Fruit fly (Drosophila melanogaster) whole organism, embryonic: ENCODE measurements around the gene Obp28a.

ENCODE experiments used
- Ada2b ChIP-seq: fragments of 200-800 bp; sonication (Bioruptor generic); IDR thresholded peaks from 2 replicates; pipeline ENCODE4 v1.3.6; 2022; ENCODE audit warnings: missing biosample characterization, missing genetic modification characterization
- Asciz ChIP-seq: fragments of 200-800 bp; sonication (Bioruptor generic); optimal IDR thresholded peaks from 2 replicates; lab custom pipeline; 2017; ENCODE audit warnings: missing biosample characterization, mild to moderate bottlenecking, missing genetic modification characterization, missing genetic modification reagents
- Atf-2 ChIP-seq: fragments of 200-800 bp; sonication (Bioruptor generic); optimal IDR thresholded peaks from 2 replicates; lab custom pipeline; 2016; ENCODE audit warnings: missing biosample characterization, missing genetic modification characterization
- Awh ChIP-seq: fragments of 200-800 bp; sonication (Bioruptor generic); IDR thresholded peaks from 2 replicates; pipeline ENCODE4, ENCODE4 v1.3.6; 2022; ENCODE audit warnings: missing biosample characterization, missing genetic modification characterization
- C15 ChIP-seq: fragments of 200-800 bp; sonication (Bioruptor generic); IDR thresholded peaks from 3 replicates; pipeline ENCODE4 v1.3.6; 2022; ENCODE audit warnings: missing biosample characterization, missing genetic modification characterization
- CG10431 ChIP-seq: fragments of 200-800 bp; sonication (Bioruptor generic); optimal IDR thresholded peaks from 3 replicates; lab custom pipeline; 2018; ENCODE audit warnings: missing biosample characterization, mild to moderate bottlenecking, missing genetic modification characterization
- CG11696 ChIP-seq: fragments of 200-800 bp; sonication (Bioruptor generic); IDR thresholded peaks from 2 replicates; pipeline ENCODE4 v1.3.6; 2022; ENCODE audit warnings: missing biosample characterization, missing genetic modification characterization
- CG13894 ChIP-seq: fragments of 200-800 bp; sonication (Bioruptor generic); optimal IDR thresholded peaks from 3 replicates; lab custom pipeline; 2018; ENCODE audit warnings: missing biosample characterization, mild to moderate bottlenecking, missing genetic modification characterization, moderate library complexity
- CG15011 ChIP-seq: fragments of 200-800 bp; sonication (Bioruptor generic); optimal IDR thresholded peaks from 3 replicates; lab custom pipeline; 2018; ENCODE audit warnings: missing biosample characterization, mild to moderate bottlenecking, missing genetic modification characterization
- CG17359 ChIP-seq: fragments of 200-800 bp; sonication (Bioruptor generic); optimal IDR thresholded peaks from 3 replicates; lab custom pipeline; 2018; ENCODE audit warnings: missing biosample characterization, mild to moderate bottlenecking, missing genetic modification characterization, moderate library complexity
- CG17612 ChIP-seq: fragments of 200-800 bp; sonication (Bioruptor generic); IDR thresholded peaks from 2 replicates; pipeline ENCODE4 v1.3.6; 2022; ENCODE audit warnings: missing biosample characterization, missing genetic modification characterization
- CG17829 ChIP-seq: fragments of 200-800 bp; optimal IDR thresholded peaks from 2 replicates; lab custom pipeline; 2019; ENCODE audit warnings: missing biosample characterization, mild to moderate bottlenecking, missing genetic modification characterization, moderate library complexity
- CG18619 ChIP-seq: fragments of 200-800 bp; sonication (Bioruptor generic); optimal IDR thresholded peaks from 3 replicates; lab custom pipeline; 2017; ENCODE audit warnings: missing biosample characterization, mild to moderate bottlenecking, missing genetic modification characterization
- CG18764 ChIP-seq: fragments of 200-800 bp; sonication (Bioruptor generic); optimal IDR thresholded peaks from 3 replicates; lab custom pipeline; 2016; ENCODE audit warnings: missing biosample characterization, missing genetic modification characterization
- CG2202 ChIP-seq: fragments of 200-800 bp; sonication (Bioruptor generic); optimal IDR thresholded peaks from 2 replicates; lab custom pipeline; 2018; ENCODE audit warnings: missing biosample characterization, mild to moderate bottlenecking, missing genetic modification characterization
- CG2875 ChIP-seq: fragments of 200-800 bp; sonication (Bioruptor generic); optimal IDR thresholded peaks from 2 replicates; lab custom pipeline; 2017; ENCODE audit warnings: missing biosample characterization, mild to moderate bottlenecking, missing genetic modification characterization, missing genetic modification reagents
- CG5953 ChIP-seq: fragments of 200-800 bp; sonication (Bioruptor generic); IDR thresholded peaks from 2 replicates; pipeline ENCODE4 v1.3.6; 2022; ENCODE audit warnings: missing biosample characterization, missing genetic modification characterization
- CG7271 ChIP-seq: fragments of 200-800 bp; sonication (Bioruptor generic); optimal IDR thresholded peaks from 2 replicates; lab custom pipeline; 2018; ENCODE audit warnings: missing biosample characterization, mild to moderate bottlenecking, missing genetic modification characterization, moderate library complexity
- CG7987 ChIP-seq: fragments of 200-800 bp; sonication (Bioruptor generic); optimal IDR thresholded peaks from 2 replicates; lab custom pipeline; 2018; ENCODE audit warnings: missing biosample characterization, mild to moderate bottlenecking, missing genetic modification characterization, moderate library complexity
- CG9817 ChIP-seq: fragments of 200-800 bp; sonication (Bioruptor generic); optimal IDR thresholded peaks from 2 replicates; lab custom pipeline; 2018; ENCODE audit warnings: missing biosample characterization, mild to moderate bottlenecking, missing genetic modification characterization, moderate library complexity
- Dp ChIP-seq: fragments of 200-800 bp; sonication (Bioruptor generic); optimal IDR thresholded peaks from 2 replicates; lab custom pipeline; 2018; ENCODE audit warnings: missing biosample characterization, mild to moderate bottlenecking, missing genetic modification characterization, moderate library complexity
- HLH4C ChIP-seq: fragments of 200-800 bp; sonication (Bioruptor generic); IDR thresholded peaks from 3 replicates; pipeline ENCODE4 v1.3.6; 2022; ENCODE audit warnings: missing biosample characterization, missing genetic modification characterization; ENCODE audit not compliant: partially characterized antibody
- Mad ChIP-seq: fragments of 200-800 bp; sonication (Bioruptor generic); optimal IDR thresholded peaks from 2 replicates; lab custom pipeline; 2016; ENCODE audit warnings: missing biosample characterization, missing genetic modification characterization
- Nf-YB ChIP-seq: fragments of 200-800 bp; sonication (Bioruptor generic); optimal IDR thresholded peaks from 3 replicates; lab custom pipeline; 2019; ENCODE audit warnings: missing biosample characterization, mild to moderate bottlenecking, missing genetic modification characterization, moderate library complexity
- Nf-YC ChIP-seq: fragments of 200-800 bp; optimal IDR thresholded peaks from 3 replicates; lab custom pipeline; 2019; ENCODE audit warnings: missing biosample characterization, mild to moderate bottlenecking, missing genetic modification characterization, moderate library complexity
- Oaz ChIP-seq: fragments of 200-800 bp; sonication (Bioruptor generic); IDR thresholded peaks from 2 replicates; pipeline ENCODE4 v1.3.6; 2022; ENCODE audit warnings: missing biosample characterization, missing genetic modification characterization
- Opbp ChIP-seq: fragments of 200-800 bp; sonication (Bioruptor generic); IDR thresholded peaks from 3 replicates; pipeline ENCODE4 v1.3.6; 2022; ENCODE audit warnings: missing biosample characterization, missing genetic modification characterization; ENCODE audit not compliant: partially characterized antibody
- Six4 ChIP-seq: fragments of 200-800 bp; sonication (Bioruptor generic); optimal IDR thresholded peaks from 2 replicates; lab custom pipeline; 2016; ENCODE audit warnings: missing biosample characterization, missing genetic modification characterization
- Spps ChIP-seq: fragments of 200-800 bp; sonication (Bioruptor generic); optimal IDR thresholded peaks from 2 replicates; lab custom pipeline; 2018; ENCODE audit warnings: missing biosample characterization, mild to moderate bottlenecking, missing genetic modification characterization
- Stat92E ChIP-seq, 3 experiments: fragments of >200 bp in 2 of 3; fragments of 200-800 bp in 1 of 3; sonication (Bioruptor generic) in 1 of 3; optimal IDR thresholded peaks; 2 replicates each; lab custom pipeline; 2017 to 2019; ENCODE audit warnings: missing biosample characterization in 3 of 3, missing genetic modification characterization in 3 of 3, mild to moderate bottlenecking in 1 of 3, moderate library complexity in 1 of 3
- YL-1 ChIP-seq: fragments of 200-800 bp; sonication (Bioruptor generic); optimal IDR thresholded peaks from 3 replicates; lab custom pipeline; 2017; ENCODE audit warnings: missing biosample characterization, mild to moderate bottlenecking, missing genetic modification characterization
- al ChIP-seq: fragments of 200-800 bp; sonication (Bioruptor generic); IDR thresholded peaks from 2 replicates; pipeline ENCODE4 v1.3.6; 2022; ENCODE audit warnings: missing biosample characterization, missing genetic modification characterization
- bowl ChIP-seq: fragments of 200-800 bp; sonication (Bioruptor generic); IDR thresholded peaks from 2 replicates; pipeline ENCODE4 v1.3.6; 2022; ENCODE audit warnings: missing biosample characterization, missing genetic modification characterization
- cas ChIP-seq: fragments of 200-800 bp; sonication (Bioruptor generic); IDR thresholded peaks from 2 replicates; pipeline ENCODE4 v1.3.6; 2022; ENCODE audit warnings: missing biosample characterization, missing genetic modification characterization
- chinmo ChIP-seq: fragments of 200-800 bp; sonication (Bioruptor generic); IDR thresholded peaks from 4 replicates; pipeline ENCODE4 v1.3.6; 2022; ENCODE audit warnings: missing biosample characterization, missing genetic modification characterization; ENCODE audit not compliant: partially characterized antibody
- crc ChIP-seq: fragments of 200-800 bp; sonication (Bioruptor generic); optimal IDR thresholded peaks from 2 replicates; lab custom pipeline; 2016; ENCODE audit warnings: missing biosample characterization, missing genetic modification characterization
- da ChIP-seq: fragments of 200-800 bp; sonication (Bioruptor generic); optimal IDR thresholded peaks from 2 replicates; lab custom pipeline; 2016; ENCODE audit warnings: missing biosample characterization, missing genetic modification characterization
- dmrt99B ChIP-seq: fragments of 200-800 bp; sonication (Bioruptor generic); optimal IDR thresholded peaks from 2 replicates; lab custom pipeline; 2018; ENCODE audit warnings: missing biosample characterization, mild to moderate bottlenecking, missing genetic modification characterization, moderate library complexity
- esg ChIP-seq: fragments of 200-800 bp; sonication (Bioruptor generic); conservative IDR thresholded peaks from 2 replicates; pipeline ENCODE4 v1.3.6; 2022; ENCODE audit warnings: missing biosample characterization, missing genetic modification characterization
- hb ChIP-seq: fragments of 200-800 bp; sonication (Bioruptor generic); IDR thresholded peaks from 3 replicates; pipeline ENCODE4 v1.3.6; 2022; ENCODE audit warnings: missing biosample characterization, missing genetic modification characterization; ENCODE audit not compliant: partially characterized antibody
- hbn ChIP-seq: fragments of 200-800 bp; sonication (Bioruptor generic); IDR thresholded peaks from 2 replicates; pipeline ENCODE4 v1.3.6; 2022; ENCODE audit warnings: missing biosample characterization, missing genetic modification characterization; ENCODE audit not compliant: partially characterized antibody
- jumu ChIP-seq: fragments of 200-800 bp; sonication (Bioruptor generic); optimal IDR thresholded peaks from 3 replicates; lab custom pipeline; 2016; ENCODE audit warnings: missing biosample characterization, missing genetic modification characterization
- kah ChIP-seq: fragments of 200-800 bp; sonication (Bioruptor generic); optimal IDR thresholded peaks from 2 replicates; lab custom pipeline; 2018; ENCODE audit warnings: missing biosample characterization, mild to moderate bottlenecking, missing genetic modification characterization
- org-1 ChIP-seq: fragments of 200-800 bp; sonication (Bioruptor generic); optimal IDR thresholded peaks from 2 replicates; lab custom pipeline; 2017; ENCODE audit warnings: missing biosample characterization, missing genetic modification characterization
- p53 ChIP-seq: fragments of 200-800 bp; sonication (Bioruptor generic); optimal IDR thresholded peaks from 2 replicates; lab custom pipeline; 2016; ENCODE audit warnings: missing biosample characterization, missing genetic modification characterization
- sc ChIP-seq, 3 experiments: fragments of >200 bp in 2 of 3; fragments of 200-800 bp in 1 of 3; sonication (Bioruptor generic) in 1 of 3; optimal IDR thresholded peaks; 2 replicates in 2 of 3; 3 replicates in 1 of 3; lab custom pipeline; 2017; ENCODE audit warnings: mild to moderate bottlenecking in 1 of 3, missing biosample characterization in 1 of 3, missing genetic modification characterization in 1 of 3, missing genetic modification reagents in 1 of 3
- shn ChIP-seq: fragments of 200-800 bp; sonication (Bioruptor generic); optimal IDR thresholded peaks from 3 replicates; lab custom pipeline; 2016; ENCODE audit warnings: missing biosample characterization, missing genetic modification characterization
- slbo ChIP-seq: fragments of 200-800 bp; sonication (Bioruptor generic); IDR thresholded peaks from 2 replicates; pipeline ENCODE4 v1.3.6; 2022; ENCODE audit warnings: missing biosample characterization, missing genetic modification characterization
- tap ChIP-seq: fragments of 200-800 bp; optimal IDR thresholded peaks from 3 replicates; lab custom pipeline; 2019; ENCODE audit warnings: missing biosample characterization, mild to moderate bottlenecking, missing genetic modification characterization, moderate library complexity
- ttk ChIP-seq: fragments of 200-800 bp; sonication (Bioruptor generic); IDR thresholded peaks from 2 replicates; pipeline ENCODE4 v2.1.2; 2022; ENCODE audit warnings: missing biosample characterization, missing genetic modification characterization

The Obp28a gene

DNA sequence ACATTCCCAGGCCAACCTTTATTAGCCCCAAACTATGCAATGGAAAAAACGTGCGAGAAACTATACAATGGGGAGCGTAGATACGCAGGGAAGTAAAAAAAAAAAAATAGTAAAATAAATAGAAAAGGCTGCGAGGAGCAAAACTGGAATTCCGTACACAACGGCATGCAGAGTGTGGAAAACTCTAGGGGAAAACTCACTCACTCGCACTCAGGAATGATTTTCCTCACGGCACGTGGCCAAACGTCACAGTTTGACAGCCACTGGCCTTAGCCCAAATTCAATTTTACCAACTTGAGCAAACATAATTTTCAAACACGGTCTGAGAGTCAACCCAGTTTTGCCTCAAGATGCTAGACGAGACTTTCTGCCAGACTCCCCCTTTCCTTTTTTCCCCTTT lies 36.9 kb upstream of the Obp28a start (continued):
- TF ChIP-seq Mad (GFP tag; lab: Kevin White, UChicago) (no peak), CG17612 (no peak), chinmo (no peak), Asciz (GFP tag; lab: Kevin White, UChicago) (no peak), org-1 (GFP tag; lab: Kevin White, UChicago) (no peak), crc (GFP tag; lab: Kevin White, UChicago) (no peak), CG11696 (GFP tag; lab: Robert Waterston, UW) (no peak), esg (GFP tag; lab: Robert Waterston, UW) (no peak), CG10431 (GFP tag; lab: Kevin White, UChicago) (no peak), kah (no peak), Ada2b (GFP tag; lab: Robert Waterston, UW) (no peak), Spps (tag; lab: Kevin White, UChicago) (no peak), CG13894 (tag; lab: Kevin White, UChicago) (no peak), cas (GFP tag; lab: Robert Waterston, UW) (no peak), Stat92E (GFP tag; optimal IDR thresholded peaks at IDR 0.05; lab: Kevin White, UChicago) (no peak), Atf-2 (no peak), sc (optimal IDR thresholded peaks at IDR 0.05; lab: Kevin White, UChicago) (no peak), sc (GFP tag; optimal IDR thresholded peaks at IDR 0.05; lab: Kevin White, UChicago) (no peak), al (GFP tag; lab: Robert Waterston, UW) (no peak), CG7987 (GFP tag; lab: Kevin White, UChicago) (no peak), HLH4C (GFP tag; lab: Robert Waterston, UW) (0 out of 3 replicates have a peak, but pooled peaks have one; percentile 44), hb (no peak), bowl (no peak), CG17829 (no peak), C15 (GFP tag; lab: Robert Waterston, UW) (no peak), CG2875 (no peak), CG17359 (tag; lab: Kevin White, UChicago) (no peak), YL-1 (GFP tag; lab: Kevin White, UChicago) (no peak), Oaz (GFP tag; lab: Robert Waterston, UW) (no peak), hbn (GFP tag; lab: Robert Waterston, UW) (no peak), Nf-YC (no peak), ttk (GFP tag; lab: Robert Waterston, UW) (no peak), Nf-YB (GFP tag; lab: Kevin White, UChicago) (no peak), Awh (GFP tag; lab: Robert Waterston, UW) (no peak), CG2202 (no peak), dmrt99B (tag; lab: Kevin White, UChicago) (no peak), da (no peak), Opbp (GFP tag; lab: Robert Waterston, UW) (0 out of 3 replicates have a peak, but pooled peaks have one; percentile 46), Six4 (GFP tag; lab: Kevin White, UChicago) (no peak), Dp (GFP tag; lab: Kevin White, UChicago) (no peak), p53 (GFP tag; lab: Kevin White, UChicago) (no peak), tap (tag; lab: Kevin White, UChicago) (no peak), CG18619 (no peak), jumu (GFP tag; lab: Kevin White, UChicago) (no peak), shn (no peak), CG15011 (no peak), CG18764 (no peak), CG5953 (GFP tag; lab: Robert Waterston, UW) (no peak), CG7271 (tag; lab: Kevin White, UChicago) (no peak), CG9817 (tag; lab: Kevin White, UChicago) (no peak), slbo (GFP tag; lab: Robert Waterston, UW) (0 out of 2 replicates have a peak, but pooled peaks have one; percentile 10)
